Fruit fly (Drosophila melanogaster) whole organism, embryonic: ENCODE results near the gene CG46467.

Experiments
- Atf3 ChIP-seq: fragments of 200-800 bp; sonication (Bioruptor generic); optimal IDR thresholded peaks from 3 replicates; lab custom pipeline; 2016; ENCODE audit warnings: missing biosample characterization, missing genetic modification characterization
- Awh ChIP-seq: fragments of 200-800 bp; sonication (Bioruptor generic); IDR thresholded peaks from 2 replicates; pipeline ENCODE4, ENCODE4 v1.3.6; 2022; ENCODE audit warnings: missing biosample characterization, missing genetic modification characterization
- Bdp1 ChIP-seq: fragments of 200-800 bp; sonication (Bioruptor generic); optimal IDR thresholded peaks from 3 replicates; lab custom pipeline; 2016; ENCODE audit warnings: missing biosample characterization, missing genetic modification characterization
- Bgb ChIP-seq: fragments of 200-800 bp; sonication (Bioruptor generic); IDR thresholded peaks from 2 replicates; pipeline ENCODE4 v1.3.6; 2022; ENCODE audit warnings: missing biosample characterization, missing genetic modification characterization; ENCODE audit not compliant: partially characterized antibody
- CG12236 ChIP-seq: fragments of 200-800 bp; sonication (Bioruptor generic); optimal IDR thresholded peaks from 2 replicates; lab custom pipeline; 2016; ENCODE audit warnings: missing biosample characterization, missing genetic modification characterization
- CG13424 ChIP-seq: fragments of 200-800 bp; sonication (Bioruptor generic); optimal IDR thresholded peaks from 2 replicates; lab custom pipeline; 2019; ENCODE audit warnings: missing biosample characterization, mild to moderate bottlenecking, missing genetic modification characterization, moderate library complexity
- CG15011 ChIP-seq: fragments of 200-800 bp; sonication (Bioruptor generic); optimal IDR thresholded peaks from 3 replicates; lab custom pipeline; 2018; ENCODE audit warnings: missing biosample characterization, mild to moderate bottlenecking, missing genetic modification characterization
- CG17359 ChIP-seq: fragments of 200-800 bp; sonication (Bioruptor generic); optimal IDR thresholded peaks from 3 replicates; lab custom pipeline; 2018; ENCODE audit warnings: missing biosample characterization, mild to moderate bottlenecking, missing genetic modification characterization, moderate library complexity
- CG17829 ChIP-seq: fragments of 200-800 bp; optimal IDR thresholded peaks from 2 replicates; lab custom pipeline; 2019; ENCODE audit warnings: missing biosample characterization, mild to moderate bottlenecking, missing genetic modification characterization, moderate library complexity
- CG18011 ChIP-seq: fragments of 200-800 bp; sonication (Bioruptor generic); optimal IDR thresholded peaks from 2 replicates; lab custom pipeline; 2017; ENCODE audit warnings: missing biosample characterization, missing genetic modification characterization, mild to moderate bottlenecking, moderate library complexity, missing genotype
- CG1832 ChIP-seq: fragments of 200-800 bp; sonication (Bioruptor generic); optimal IDR thresholded peaks from 2 replicates; lab custom pipeline; 2017; ENCODE audit warnings: missing biosample characterization, mild to moderate bottlenecking, missing genetic modification characterization, inconsistent platforms
- CG18619 ChIP-seq: fragments of 200-800 bp; sonication (Bioruptor generic); optimal IDR thresholded peaks from 3 replicates; lab custom pipeline; 2017; ENCODE audit warnings: missing biosample characterization, mild to moderate bottlenecking, missing genetic modification characterization
- CG32772 ChIP-seq: fragments of 200-800 bp; sonication (Bioruptor generic); IDR thresholded peaks from 2 replicates; pipeline ENCODE4 v1.3.6; 2022; ENCODE audit warnings: missing biosample characterization, missing genetic modification characterization
- CG33557 ChIP-seq: fragments of 200-800 bp; sonication (Bioruptor generic); optimal IDR thresholded peaks from 2 replicates; lab custom pipeline; 2019; ENCODE audit warnings: missing biosample characterization, mild to moderate bottlenecking, missing genetic modification characterization, moderate library complexity
- CG4328 ChIP-seq: fragments of 200-800 bp; sonication (Bioruptor generic); optimal IDR thresholded peaks from 3 replicates; lab custom pipeline; 2017; ENCODE audit warnings: missing biosample characterization, missing genetic modification reagents, missing genetic modification characterization
- CG4617 ChIP-seq: fragments of 200-800 bp; sonication (Bioruptor generic); optimal IDR thresholded peaks from 3 replicates; lab custom pipeline; 2016; ENCODE audit warnings: missing biosample characterization, missing genetic modification characterization, borderline replicate concordance
- CG6791 ChIP-seq: fragments of 200-800 bp; sonication (Bioruptor generic); IDR thresholded peaks from 3 replicates; pipeline ENCODE4 v1.3.6; 2022; ENCODE audit warnings: missing biosample characterization, missing genetic modification characterization; ENCODE audit not compliant: partially characterized antibody
- CG7745 ChIP-seq: fragments of 200-800 bp; sonication (Bioruptor generic); optimal IDR thresholded peaks from 2 replicates; lab custom pipeline; 2018; ENCODE audit warnings: missing biosample characterization, mild to moderate bottlenecking, missing genetic modification characterization, moderate library complexity
- CG8388 ChIP-seq: fragments of 200-800 bp; sonication (Bioruptor generic); optimal IDR thresholded peaks from 2 replicates; lab custom pipeline; 2019; ENCODE audit warnings: missing biosample characterization, mild to moderate bottlenecking, missing genetic modification characterization, moderate library complexity
- Camta ChIP-seq: fragments of 200-800 bp; sonication (Bioruptor generic); optimal IDR thresholded peaks from 2 replicates; lab custom pipeline; 2016; ENCODE audit warnings: missing biosample characterization, missing genetic modification characterization
- CrebB ChIP-seq: fragments of 200-800 bp; sonication (Bioruptor generic); optimal IDR thresholded peaks from 3 replicates; lab custom pipeline; 2018; ENCODE audit warnings: missing biosample characterization, mild to moderate bottlenecking, missing genetic modification characterization
- ERR ChIP-seq: fragments of 200-800 bp; sonication (Bioruptor generic); optimal IDR thresholded peaks from 2 replicates; lab custom pipeline; 2016; ENCODE audit warnings: missing biosample characterization, missing genetic modification characterization
- Ets97D ChIP-seq: fragments of 200-800 bp; sonication (Bioruptor generic); optimal IDR thresholded peaks from 3 replicates; lab custom pipeline; 2016; ENCODE audit warnings: missing biosample characterization, missing genetic modification characterization
- Gug ChIP-seq: fragments of 200-800 bp; sonication (Bioruptor generic); IDR thresholded peaks from 4 replicates; pipeline ENCODE4 v1.3.6; 2022; ENCODE audit warnings: missing biosample characterization, missing genetic modification characterization
- MBD-R2 ChIP-seq: fragments of 200-800 bp; sonication (Bioruptor generic); IDR thresholded peaks from 2 replicates; pipeline ENCODE4 v1.3.6; 2022; ENCODE audit warnings: missing biosample characterization, missing genetic modification characterization
- MTF-1 ChIP-seq: fragments of 200-800 bp; sonication (Bioruptor generic); optimal IDR thresholded peaks from 2 replicates; lab custom pipeline; 2018; ENCODE audit warnings: missing biosample characterization, mild to moderate bottlenecking, missing genetic modification characterization, borderline replicate concordance
- Optix ChIP-seq: fragments of 200-800 bp; sonication (Bioruptor generic); IDR thresholded peaks from 3 replicates; pipeline ENCODE4 v1.3.6; 2022; ENCODE audit warnings: missing biosample characterization, missing genetic modification characterization
- Tbp ChIP-seq: fragments of >200 bp; optimal IDR thresholded peaks from 2 replicates; lab custom pipeline; 2018; ENCODE audit warnings: missing biosample characterization, missing genetic modification characterization
- amos ChIP-seq: fragments of 200-800 bp; sonication (Bioruptor generic); IDR thresholded peaks from 2 replicates; pipeline ENCODE4 v1.3.6; 2022; ENCODE audit warnings: missing biosample characterization, missing genetic modification characterization; ENCODE audit not compliant: partially characterized antibody
- bbx ChIP-seq: fragments of 200-800 bp; sonication (Bioruptor generic); IDR thresholded peaks from 2 replicates; pipeline ENCODE4 v1.3.6; 2022; ENCODE audit warnings: missing biosample characterization, missing genetic modification characterization; ENCODE audit not compliant: partially characterized antibody
- bowl ChIP-seq: fragments of 200-800 bp; sonication (Bioruptor generic); IDR thresholded peaks from 2 replicates; pipeline ENCODE4 v1.3.6; 2022; ENCODE audit warnings: missing biosample characterization, missing genetic modification characterization
- chinmo ChIP-seq: fragments of 200-800 bp; sonication (Bioruptor generic); IDR thresholded peaks from 4 replicates; pipeline ENCODE4 v1.3.6; 2022; ENCODE audit warnings: missing biosample characterization, missing genetic modification characterization; ENCODE audit not compliant: partially characterized antibody
- crol ChIP-seq: fragments of 200-800 bp; sonication (Bioruptor generic); IDR thresholded peaks from 2 replicates; pipeline ENCODE4 v1.3.6; 2022; ENCODE audit warnings: missing biosample characterization, missing genetic modification characterization
- crp ChIP-seq, 2 experiments: fragments of 200-800 bp; sonication (Bioruptor generic); optimal IDR thresholded peaks; 2 replicates in 1 of 2; 3 replicates in 1 of 2; lab custom pipeline; 2017; ENCODE audit warnings: missing biosample characterization in 2 of 2, missing genetic modification characterization in 2 of 2, mild to moderate bottlenecking in 1 of 2, moderate library complexity in 1 of 2
- fd3F ChIP-seq: fragments of 200-800 bp; sonication (Bioruptor generic); optimal IDR thresholded peaks from 2 replicates; lab custom pipeline; 2018; ENCODE audit warnings: missing biosample characterization, mild to moderate bottlenecking, missing genetic modification characterization, moderate library complexity
- gce ChIP-seq: fragments of 200-800 bp; sonication (Bioruptor generic); IDR thresholded peaks from 3 replicates; pipeline ENCODE4 v1.3.6; 2022; ENCODE audit warnings: missing biosample characterization, missing genetic modification characterization
- kni ChIP-seq: fragments of 200-800 bp; sonication (Bioruptor generic); optimal IDR thresholded peaks from 3 replicates; lab custom pipeline; 2017; ENCODE audit warnings: mild to moderate bottlenecking, missing biosample characterization, missing genetic modification reagents, missing genetic modification characterization
- lab ChIP-seq: fragments of 200-800 bp; sonication (Bioruptor generic); optimal IDR thresholded peaks from 3 replicates; lab custom pipeline; 2017; ENCODE audit warnings: missing biosample characterization, missing genetic modification characterization, mild to moderate bottlenecking, moderate library complexity, missing genetic modification reagents
- nmo ChIP-seq: fragments of 200-800 bp; sonication (Bioruptor generic); optimal IDR thresholded peaks from 2 replicates; lab custom pipeline; 2018; ENCODE audit warnings: missing biosample characterization, mild to moderate bottlenecking, missing genetic modification characterization, moderate library complexity
- oc ChIP-seq: fragments of 200-800 bp; sonication (Bioruptor generic); optimal IDR thresholded peaks from 2 replicates; lab custom pipeline; 2018; ENCODE audit warnings: missing biosample characterization, mild to moderate bottlenecking, missing genetic modification characterization, moderate library complexity
- onecut ChIP-seq: fragments of 200-800 bp; sonication (Bioruptor generic); IDR thresholded peaks from 2 replicates; pipeline ENCODE4 v1.3.6; 2022; ENCODE audit warnings: missing biosample characterization, missing genetic modification characterization
- prd ChIP-seq, 3 experiments: fragments of >200 bp in 2 of 3; fragments of 200-800 bp in 1 of 3; sonication (Bioruptor generic) in 1 of 3; optimal IDR thresholded peaks in 2 of 3; IDR thresholded peaks in 1 of 3; 2 replicates in 2 of 3; 3 replicates in 1 of 3; pipeline versions ENCODE4 v1.3.6 to Lab custom; 2017 to 2022; ENCODE audit warnings: missing biosample characterization in 1 of 3, missing genetic modification characterization in 1 of 3
- sd ChIP-seq: fragments of 200-800 bp; sonication (Bioruptor generic); optimal IDR thresholded peaks from 3 replicates; lab custom pipeline; 2018; ENCODE audit warnings: missing biosample characterization, mild to moderate bottlenecking, missing genetic modification characterization, moderate library complexity
- sens-2 ChIP-seq: fragments of 200-800 bp; sonication (Bioruptor generic); IDR thresholded peaks from 2 replicates; pipeline ENCODE4 v1.3.6; 2022; ENCODE audit warnings: missing biosample characterization, missing genetic modification characterization
- sug ChIP-seq: fragments of 200-800 bp; optimal IDR thresholded peaks from 2 replicates; lab custom pipeline; 2019; ENCODE audit warnings: missing biosample characterization, mild to moderate bottlenecking, missing genetic modification characterization, moderate library complexity
- zf30C ChIP-seq: fragments of 200-800 bp; sonication (Bioruptor generic); optimal IDR thresholded peaks from 3 replicates; lab custom pipeline; 2018; ENCODE audit warnings: missing biosample characterization, mild to moderate bottlenecking, missing genetic modification characterization
- zfh2 ChIP-seq: fragments of 200-800 bp; sonication (Bioruptor generic); optimal IDR thresholded peaks from 2 replicates; lab custom pipeline; 2016; ENCODE audit warnings: missing biosample characterization, missing genetic modification characterization

The CG46467 gene

dm6 chr3R:9874118-9874808, at the start of gene CG46467, which contains the start of gene Glut4EF:
TSS of gene CG46467 (plus strand) at chr3R:9874681.
TSS of gene Glut4EF (plus strand) at chr3R:9874681.
- no peak for TF ChIP-seq CG15011 (GFP tag; lab: Kevin White, UChicago)
- TF ChIP-seq crp (GFP tag; optimal IDR thresholded peaks at IDR 0.05; lab: Kevin White, UChicago) = peak in 1 of 2 experiments; percentile 47
- peak; percentile 82 for TF ChIP-seq kni (GFP tag; lab: Kevin White, UChicago)
- no peak for TF ChIP-seq Atf3 (GFP tag; lab: Kevin White, UChicago)
- peak; percentile 26 for TF ChIP-seq CG17359 (tag; lab: Kevin White, UChicago)
- no peak for TF ChIP-seq Tbp (GFP tag; lab: Kevin White, UChicago)
- no peak for TF ChIP-seq nmo
- no peak for TF ChIP-seq sens-2
- no peak for TF ChIP-seq Optix (GFP tag; lab: Robert Waterston, UW)
- TF ChIP-seq fd3F (GFP tag; lab: Kevin White, UChicago) = no peak
- TF ChIP-seq amos (GFP tag; lab: Robert Waterston, UW) = peak; percentile 44; the same call in 1 of the 2 replicates
- TF ChIP-seq Awh (GFP tag; lab: Robert Waterston, UW) = 0 out of 2 replicates have a peak, but pooled peaks have one; percentile 8
- TF ChIP-seq bowl (GFP tag; lab: Robert Waterston, UW) = 0 out of 2 replicates have a peak, but pooled peaks have one; percentile 52
- no peak for TF ChIP-seq zf30C (GFP tag; lab: Kevin White, UChicago)
- peak; percentile 15 for TF ChIP-seq sd (tag; lab: Kevin White, UChicago)
- no peak for TF ChIP-seq Gug (GFP tag; lab: Robert Waterston, UW)
- TF ChIP-seq CG32772 (GFP tag; lab: Robert Waterston, UW) = no peak
- TF ChIP-seq gce (GFP tag; lab: Robert Waterston, UW) = no peak
- TF ChIP-seq ERR (GFP tag; lab: Kevin White, UChicago) = peak; percentile 20
- TF ChIP-seq CG13424 = no peak
- no peak for TF ChIP-seq oc (tag; lab: Kevin White, UChicago)
- no peak for TF ChIP-seq crol
- no peak for TF ChIP-seq Bdp1 (GFP tag; lab: Kevin White, UChicago)
- TF ChIP-seq CG17829 (tag; lab: Kevin White, UChicago) = peak; percentile 19
- TF ChIP-seq CG4617 (GFP tag; lab: Kevin White, UChicago) = no peak
- no peak for TF ChIP-seq prd (optimal IDR thresholded peaks at IDR 0.05; lab: Kevin White, UChicago)
- TF ChIP-seq prd (GFP tag; IDR thresholded peaks at IDR 0.05; lab: Robert Waterston, UW) = 0 out of 3 replicates have a peak, but pooled peaks have one; percentile 5
- TF ChIP-seq CG1832 = no peak
- TF ChIP-seq CG7745 (tag; lab: Kevin White, UChicago) = no peak
- no peak for TF ChIP-seq MTF-1 (GFP tag; lab: Kevin White, UChicago)
- TF ChIP-seq CrebB (tag; lab: Kevin White, UChicago) = no peak
- no peak for TF ChIP-seq Camta (GFP tag; lab: Kevin White, UChicago)
- TF ChIP-seq CG12236 (GFP tag; lab: Kevin White, UChicago) = no peak
- TF ChIP-seq MBD-R2 = 0 out of 2 replicates have a peak, but pooled peaks have one; percentile 23
- no peak for TF ChIP-seq CG18011
- TF ChIP-seq lab (GFP tag; lab: Kevin White, UChicago) = peak; percentile 52
- peak; percentile 9 for TF ChIP-seq CG8388 (GFP tag; lab: Kevin White, UChicago)
- TF ChIP-seq chinmo = peak; percentile 90
- TF ChIP-seq CG18619 (GFP tag; lab: Kevin White, UChicago) = no peak
- no peak for TF ChIP-seq zfh2
- no peak for TF ChIP-seq CG4328
- 0 out of 3 replicates have a peak, but pooled peaks have one; percentile 29 for TF ChIP-seq CG6791 (GFP tag; lab: Robert Waterston, UW)
- peak; percentile 52 for TF ChIP-seq Bgb (GFP tag; lab: Robert Waterston, UW)
- TF ChIP-seq Ets97D (GFP tag; lab: Kevin White, UChicago) = no peak
- peak; percentile 54; the same call in 1 of the 2 replicates for TF ChIP-seq bbx (GFP tag; lab: Robert Waterston, UW)
- TF ChIP-seq onecut (GFP tag; lab: Robert Waterston, UW) = no peak; the same call in 1 of the 2 replicates
- peak; percentile 25 for TF ChIP-seq sug
- no peak for TF ChIP-seq CG33557 (GFP tag; lab: Kevin White, UChicago)
